Worm (Caenorhabditis elegans) whole organism, L4/young adult: Measurements from ENCODE around the gene C18D11.1.

Experiments
- W03F9.2 ChIP-seq: fragments of 150-350 bp; optimal IDR thresholded peaks from 2 replicates; lab custom pipeline; 2014; ENCODE audit warnings: missing biosample characterization, missing genetic modification characterization
- dao-5 ChIP-seq: sonication (generic microtip); optimal IDR thresholded peaks from 2 replicates; lab custom pipeline; 2016; ENCODE audit warnings: missing genotype, missing genetic modification characterization, moderate library complexity, missing compliant biosample characterization
- him-1 ChIP-seq: sonication (generic microtip); optimal IDR thresholded peaks from 2 replicates; lab custom pipeline; 2016; ENCODE audit warnings: missing genotype, missing genetic modification reagents, missing genetic modification characterization, missing compliant biosample characterization

DNA sequence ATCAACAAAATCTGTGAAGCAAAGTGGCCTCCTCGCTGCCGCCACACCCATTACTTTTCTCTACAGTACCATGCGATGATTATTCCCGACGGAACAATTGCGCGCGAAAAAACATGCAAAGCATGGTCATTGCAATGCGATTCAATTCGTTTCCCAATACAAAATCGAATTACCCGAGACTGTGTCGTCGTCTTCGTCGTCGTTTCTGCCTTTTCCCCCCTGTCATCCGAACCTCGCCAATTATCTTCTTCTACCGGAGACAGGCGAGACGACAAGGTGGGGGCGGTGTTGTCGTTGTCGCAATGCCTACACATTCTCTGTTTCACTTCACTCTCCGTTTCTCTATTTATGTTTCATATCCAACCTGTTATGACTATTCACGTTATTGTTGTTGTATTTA, 4.5 kb upstream of the C18D11.1 start:
- TF ChIP-seq dao-5 (tag; lab: Kevin White, UChicago) = no peak
- TF ChIP-seq him-1 = no peak
- TF ChIP-seq W03F9.2 (tag; lab: Kevin White, UChicago) = no peak
